Fruit fly (Drosophila melanogaster) whole organism: ENCODE results near the gene mTTF.

Source experiments
- CG8478 ChIP-seq: fragments of >200 bp; optimal IDR thresholded peaks from 2 replicates; lab custom pipeline; 2018; ENCODE audit warnings: inconsistent platforms
- EcR ChIP-seq, 2 experiments: fragments of >200 bp; optimal IDR thresholded peaks; 2 replicates each; lab custom pipeline; 2017; ENCODE audit warnings: missing biosample characterization in 2 of 2, missing genetic modification characterization in 2 of 2, missing genetic modification reagents in 2 of 2
- psq ChIP-seq: fragments of >200 bp; optimal IDR thresholded peaks from 2 replicates; lab custom pipeline; 2017
- usp ChIP-seq: fragments of >200 bp; optimal IDR thresholded peaks from 2 replicates; lab custom pipeline; 2017; ENCODE audit warnings: missing biosample characterization, missing genetic modification characterization, mixed read lengths

DNA sequence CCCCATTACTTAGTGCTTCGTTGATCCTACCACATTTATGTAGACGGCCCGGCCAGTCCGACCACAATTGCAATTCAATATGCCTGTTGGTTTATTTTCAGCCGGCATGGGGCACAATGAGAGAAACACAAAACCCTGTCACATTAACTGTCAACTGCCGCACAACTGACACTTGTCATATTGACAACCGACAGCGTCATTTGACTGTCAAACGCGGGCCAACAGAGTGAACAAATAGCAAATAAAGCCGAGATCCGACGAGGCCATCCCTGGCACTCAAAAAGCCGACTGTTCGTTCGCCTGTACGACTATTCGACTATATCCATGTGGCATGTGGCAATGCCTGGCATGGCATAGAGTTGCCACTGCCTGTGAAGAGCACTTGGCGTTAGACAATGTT is 49.4 kb upstream of the mTTF start:
- TF ChIP-seq usp (GFP tag; lab: Kevin White, UChicago): no peak
- TF ChIP-seq psq (lab: Kevin White, UChicago): no peak
- no peak for TF ChIP-seq CG8478 (lab: Kevin White, UChicago)
- no peak for TF ChIP-seq EcR (GFP tag; optimal IDR thresholded peaks at IDR 0.05; lab: Kevin White, UChicago)
